Worm (Caenorhabditis elegans): ENCODE data around the gene C27H5.2.

The C27H5.2 gene

ce11 chrII:7155392-7155791 lies at the start of gene C27H5.2:
Gene C27H5.2 (plus strand): TSS chrII:7155581.
- no peak for TF ChIP-seq lsy-2 (tag; optimal IDR thresholded peaks at IDR 0.05)
- TF ChIP-seq unc-62 (GFP tag; optimal IDR thresholded peaks at IDR 0.05): no peak
- peak; percentile 31 for TF ChIP-seq hlh-1 (tag; optimal IDR thresholded peaks at IDR 0.05)
- no peak for TF ChIP-seq elt-3 (tag; optimal IDR thresholded peaks at IDR 0.05)
- no peak for TF ChIP-seq zip-8 (tag; optimal IDR thresholded peaks at IDR 0.05)
- no peak for TF ChIP-seq ztf-11 (tag; optimal IDR thresholded peaks at IDR 0.05)

DNA sequence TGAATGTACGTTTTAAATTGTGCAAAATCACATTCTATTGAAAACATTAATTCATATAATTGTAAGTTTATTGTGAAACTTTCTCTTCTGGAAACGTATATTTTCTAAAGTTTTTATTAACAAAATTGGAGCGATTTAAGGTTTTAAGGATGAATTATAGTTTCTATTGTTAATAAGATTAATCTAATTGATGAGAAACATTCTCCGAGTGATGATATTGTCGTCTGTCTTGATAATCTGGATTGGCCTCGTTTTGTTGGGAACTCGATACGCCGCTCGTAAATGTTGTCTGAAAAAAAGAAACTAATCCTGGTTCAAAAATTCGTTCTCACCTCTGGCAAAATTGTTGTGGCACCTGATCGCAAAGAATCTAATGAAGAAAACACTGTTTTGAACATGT lies 49.1 kb upstream of the C27H5.2 start:
- TF ChIP-seq nhr-12 (tag; optimal IDR thresholded peaks at IDR 0.05): no peak

DNA sequence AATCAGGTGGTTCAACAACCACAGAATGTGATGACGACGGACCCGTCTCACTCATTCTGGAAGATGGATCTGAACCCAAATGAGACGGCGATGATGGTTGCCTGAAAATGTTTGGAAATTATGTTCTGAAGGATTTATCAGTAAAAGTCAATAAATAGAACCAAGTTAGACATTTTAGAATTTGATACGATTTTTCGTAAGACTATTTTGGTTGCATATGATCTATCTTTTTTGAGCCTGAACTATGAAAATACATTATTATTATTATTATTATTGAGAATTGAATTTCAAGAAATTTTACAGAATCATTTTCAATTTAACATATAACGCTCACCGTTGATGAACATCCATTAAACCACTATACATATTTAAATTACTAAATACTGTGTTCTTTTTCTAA lies 45.4 kb upstream of the C27H5.2 start, which contains the start of gene F10E7.9:
TSS of gene F10E7.9 (minus strand) at position 101 of the 400 bp plus-strand sequence.
- TF ChIP-seq cnd-1 (tag; optimal IDR thresholded peaks at IDR 0.05) (no peak), bed-3 (GFP tag; optimal IDR thresholded peaks at IDR 0.05) (no peak), tbx-8 (GFP tag; optimal IDR thresholded peaks at IDR 0.05) (no peak), lin-32 (GFP tag; optimal IDR thresholded peaks at IDR 0.05) (no peak), ham-2 (GFP tag; optimal IDR thresholded peaks at IDR 0.05) (no peak), ceh-43 (GFP tag; optimal IDR thresholded peaks at IDR 0.05) (no peak), nhr-28 (tag; optimal IDR thresholded peaks at IDR 0.05) (no peak), zip-8 (tag; optimal IDR thresholded peaks at IDR 0.05) (no peak), sptf-1 (tag; optimal IDR thresholded peaks at IDR 0.05) (no peak), elt-3 (tag; optimal IDR thresholded peaks at IDR 0.05) (no peak), blmp-1 (tag; optimal IDR thresholded peaks at IDR 0.05) (no peak), nhr-76 (tag; optimal IDR thresholded peaks at IDR 0.05) (no peak), unc-62 (GFP tag; optimal IDR thresholded peaks at IDR 0.05) (no peak), hlh-1 (tag; optimal IDR thresholded peaks at IDR 0.05) (no peak), M03D4.4 (tag; optimal IDR thresholded peaks at IDR 0.05) (no peak), drap-1 (GFP tag; optimal IDR thresholded peaks at IDR 0.05) (no peak)

DNA sequence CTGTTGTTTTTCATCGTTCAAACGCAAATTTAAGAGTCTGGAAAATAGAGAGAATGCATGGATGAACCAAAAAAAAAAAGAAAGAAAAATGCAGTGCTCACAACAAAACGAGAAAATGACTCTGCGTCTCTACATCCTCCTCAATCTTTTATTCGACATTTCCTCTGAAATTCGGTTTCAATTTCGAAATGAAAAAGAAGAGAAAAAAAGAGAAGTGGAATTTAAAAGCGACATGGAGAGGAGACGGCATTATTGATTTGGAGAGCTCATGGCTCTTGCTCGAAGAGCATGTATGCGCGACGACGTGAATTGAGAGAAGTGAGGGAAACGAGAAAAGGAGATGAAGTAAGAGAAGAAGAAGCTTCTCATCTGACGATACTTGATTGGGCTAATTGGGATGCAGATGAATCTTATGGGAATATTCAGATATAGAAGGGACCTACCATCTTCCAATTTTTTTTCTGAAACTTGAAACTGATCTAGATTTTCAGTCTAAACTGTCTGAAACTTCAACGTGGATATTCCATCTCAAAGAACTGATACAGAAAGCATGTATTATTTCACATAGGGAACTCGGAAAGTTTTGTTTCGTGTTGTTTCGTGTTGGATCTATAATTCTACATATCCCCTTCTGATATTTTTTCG lies 44.2 kb upstream of the C27H5.2 start:
- TF ChIP-seq flh-1 (GFP tag; optimal IDR thresholded peaks at IDR 0.05) (no peak), ces-1 (GFP tag; optimal IDR thresholded peaks at IDR 0.05) (peak; percentile 59)

DNA sequence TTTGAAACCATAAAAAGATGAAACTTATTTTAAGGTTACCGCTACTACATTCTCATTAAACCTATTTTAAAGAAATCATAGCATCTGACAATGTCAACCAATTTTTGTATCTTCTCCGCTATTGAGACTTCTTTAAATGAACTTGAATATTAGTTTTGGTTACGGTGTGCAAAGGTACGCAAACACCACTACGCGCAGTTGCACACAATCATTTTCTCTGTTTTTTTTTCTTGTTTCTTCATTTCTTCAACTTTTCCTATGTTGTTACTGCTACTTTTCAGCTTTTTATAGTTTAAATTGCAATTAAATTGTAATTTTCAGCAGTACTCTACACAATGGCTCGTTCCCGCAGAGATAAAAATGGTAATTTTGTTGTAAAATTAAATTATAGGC lies 43.7 kb upstream of the C27H5.2 start, which contains the start of gene F10E7.5:
TSS of gene F10E7.5 (plus strand) at position 322 of the 393 bp plus-strand sequence.
- TF ChIP-seq ham-2 (GFP tag; optimal IDR thresholded peaks at IDR 0.05) (no peak), blmp-1 (tag; optimal IDR thresholded peaks at IDR 0.05) (no peak), nhr-76 (tag; optimal IDR thresholded peaks at IDR 0.05) (no peak), ces-1 (GFP tag; optimal IDR thresholded peaks at IDR 0.05) (no peak), cnd-1 (tag; optimal IDR thresholded peaks at IDR 0.05) (no peak), ceh-83 (GFP tag; optimal IDR thresholded peaks at IDR 0.05) (peak; percentile 14), mls-2 (tag; optimal IDR thresholded peaks at IDR 0.05) (no peak), flh-1 (GFP tag; optimal IDR thresholded peaks at IDR 0.05) (no peak), nhr-2 (tag; optimal IDR thresholded peaks at IDR 0.05) (no peak), unc-39 (tag; optimal IDR thresholded peaks at IDR 0.05) (no peak), drap-1 (GFP tag; optimal IDR thresholded peaks at IDR 0.05) (no peak), M03D4.4 (tag; optimal IDR thresholded peaks at IDR 0.05) (no peak), lsy-2 (tag; optimal IDR thresholded peaks at IDR 0.05) (peak; percentile 98), tbx-8 (GFP tag; optimal IDR thresholded peaks at IDR 0.05) (no peak), mep-1 (tag; optimal IDR thresholded peaks at IDR 0.05) (peak; percentile 24), nhr-237 (tag; optimal IDR thresholded peaks at IDR 0.05) (peak; percentile 37), ceh-43 (GFP tag; optimal IDR thresholded peaks at IDR 0.05) (no peak), elt-3 (tag; optimal IDR thresholded peaks at IDR 0.05) (no peak), elt-1 (tag; optimal IDR thresholded peaks at IDR 0.05; ENCODE audit: borderline replicate concordance, insufficient read depth) (no peak), lin-13 (tag; optimal IDR thresholded peaks at IDR 0.05) (peak; percentile 57), bed-3 (GFP tag; optimal IDR thresholded peaks at IDR 0.05) (no peak), unc-120 (tag; optimal IDR thresholded peaks at IDR 0.05; ENCODE audit: poor library complexity, severe bottlenecking) (peak; percentile 22), nhr-28 (tag; optimal IDR thresholded peaks at IDR 0.05) (no peak), ztf-11 (tag; optimal IDR thresholded peaks at IDR 0.05) (no peak), sptf-1 (tag; optimal IDR thresholded peaks at IDR 0.05) (no peak), snpc-4 (tag; optimal IDR thresholded peaks at IDR 0.05) (no peak), unc-62 (GFP tag; optimal IDR thresholded peaks at IDR 0.05) (peak; percentile 3), nhr-12 (tag; optimal IDR thresholded peaks at IDR 0.05) (no peak), zip-8 (tag; optimal IDR thresholded peaks at IDR 0.05) (no peak), sem-2 (GFP tag; optimal IDR thresholded peaks at IDR 0.05) (no peak), hlh-1 (tag; optimal IDR thresholded peaks at IDR 0.05) (no peak), pha-4 (tag; optimal IDR thresholded peaks at IDR 0.05) (no peak), mab-5 (tag; optimal IDR thresholded peaks at IDR 0.05) (no peak), ceh-39 (tag; optimal IDR thresholded peaks at IDR 0.05) (no peak), lin-32 (GFP tag; optimal IDR thresholded peaks at IDR 0.05) (no peak)
